Worm (Caenorhabditis elegans): ENCODE data around the gene elo-5.

DNA sequence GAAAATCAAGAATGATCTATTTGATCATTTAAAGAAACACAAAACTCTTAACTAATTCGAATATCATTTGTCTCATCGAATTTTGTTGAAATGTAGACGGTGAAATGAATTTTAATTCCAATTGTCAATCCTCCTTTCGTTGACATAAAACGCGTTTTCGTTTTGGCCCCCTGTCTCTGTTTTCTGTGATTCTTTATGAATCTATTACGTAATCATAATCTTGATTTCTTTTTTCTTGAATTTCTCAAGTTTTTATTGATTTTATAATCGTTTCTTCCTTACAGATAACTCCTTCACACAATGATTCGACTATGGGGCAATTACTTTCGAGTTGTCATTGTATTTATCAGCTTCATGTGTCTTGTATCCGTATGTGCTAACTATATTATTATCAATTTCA lies 44.7 kb downstream of the elo-5 start, which contains the start of gene Y4C6B.3:
- TF ChIP-seq pha-2 (tag; optimal IDR thresholded peaks at IDR 0.05) = no peak
- TF ChIP-seq hlh-8 (tag; optimal IDR thresholded peaks at IDR 0.05) = no peak
- TF ChIP-seq ama-1 (optimal IDR thresholded peaks at IDR 0.05) = no peak
- no peak for TF ChIP-seq F13H6.1 (tag; optimal IDR thresholded peaks at IDR 0.05)
